Fruit fly (Drosophila melanogaster) whole organism, wandering third instar larva: ENCODE results near the gene CG5758.

Source experiments
- Abd-B ChIP-seq: fragments of >200 bp; optimal IDR thresholded peaks from 2 replicates; lab custom pipeline; 2017; ENCODE audit warnings: missing biosample characterization, missing genetic modification characterization
- CG32264 ChIP-seq: fragments of 200-800 bp; sonication (Bioruptor generic); optimal IDR thresholded peaks from 2 replicates; lab custom pipeline; 2016; ENCODE audit warnings: missing biosample characterization, missing genetic modification characterization
- CG9705 ChIP-seq: fragments of 200-800 bp; sonication (Bioruptor generic); optimal IDR thresholded peaks from 2 replicates; lab custom pipeline; 2018; ENCODE audit warnings: missing biosample characterization, mild to moderate bottlenecking, missing genetic modification characterization
- CrebA ChIP-seq: fragments of 200-800 bp; sonication (Bioruptor generic); optimal IDR thresholded peaks from 2 replicates; lab custom pipeline; 2016; ENCODE audit warnings: missing biosample characterization, mild to moderate bottlenecking, missing genetic modification characterization, borderline replicate concordance
- Dfd ChIP-seq: fragments of >200 bp; optimal IDR thresholded peaks from 2 replicates; lab custom pipeline; 2017; ENCODE audit warnings: missing biosample characterization, missing genetic modification characterization
- Dif ChIP-seq: fragments of 200-275, 200-300 bp; sonication (Bioruptor generic); optimal IDR thresholded peaks from 2 replicates; lab custom pipeline; 2018; ENCODE audit warnings: missing biosample characterization, missing genetic modification characterization; ENCODE audit not compliant: partially characterized antibody
- GATAd ChIP-seq: sonication (Bioruptor generic); optimal IDR thresholded peaks from 2 replicates; lab custom pipeline; 2016; ENCODE audit warnings: missing biosample characterization, missing genetic modification characterization
- HLH106 ChIP-seq: fragments of 200-800 bp; optimal IDR thresholded peaks from 3 replicates; lab custom pipeline; 2019; ENCODE audit warnings: missing biosample characterization, mild to moderate bottlenecking, missing genetic modification characterization, moderate library complexity
- Hnf4 ChIP-seq: fragments of 200-800 bp; sonication (Bioruptor generic); optimal IDR thresholded peaks from 2 replicates; lab custom pipeline; 2016; ENCODE audit warnings: missing biosample characterization, mild to moderate bottlenecking, missing genetic modification characterization
- Hr78 ChIP-seq: fragments of >200 bp; optimal IDR thresholded peaks from 2 replicates; lab custom pipeline; 2017; ENCODE audit warnings: missing biosample characterization, missing genetic modification characterization
- Hr83 ChIP-seq: fragments of 200-300 bp; sonication (Bioruptor generic); optimal IDR thresholded peaks from 2 replicates; lab custom pipeline; 2016; ENCODE audit warnings: missing biosample characterization, mild to moderate bottlenecking, missing genetic modification characterization, moderate library complexity; ENCODE audit not compliant: poor library complexity, severe bottlenecking
- Jra ChIP-seq: sonication (Bioruptor generic); optimal IDR thresholded peaks from 2 replicates; lab custom pipeline; 2016; ENCODE audit warnings: missing biosample characterization, missing genetic modification characterization
- Mio ChIP-seq: sonication (Bioruptor generic); optimal IDR thresholded peaks from 2 replicates; lab custom pipeline; 2016; ENCODE audit warnings: missing biosample characterization, missing genetic modification characterization
- Myc ChIP-seq: fragments of >200 bp; optimal IDR thresholded peaks from 2 replicates; lab custom pipeline; 2017
- N ChIP-seq: fragments of >200 bp; optimal IDR thresholded peaks from 2 replicates; lab custom pipeline; 2018; ENCODE audit warnings: missing biosample characterization, missing external identifiers, missing genetic modification characterization
- OdsH ChIP-seq: fragments of 200-800 bp; sonication (Bioruptor generic); optimal IDR thresholded peaks from 2 replicates; lab custom pipeline; 2016; ENCODE audit warnings: missing biosample characterization, mild to moderate bottlenecking, missing genetic modification characterization
- Rel ChIP-seq, 2 experiments: fragments of 200-800 bp; sonication (Bioruptor generic) in 1 of 2; optimal IDR thresholded peaks; 2 replicates in 1 of 2; 3 replicates in 1 of 2; lab custom pipeline; 2016 to 2019; ENCODE audit warnings: mild to moderate bottlenecking in 2 of 2, missing biosample characterization in 2 of 2, missing genetic modification characterization in 2 of 2, moderate library complexity in 1 of 2
- Sp1 ChIP-seq: fragments of 200-800 bp; sonication (Bioruptor generic); optimal IDR thresholded peaks from 3 replicates; lab custom pipeline; 2019; ENCODE audit warnings: missing biosample characterization, mild to moderate bottlenecking, missing genetic modification characterization, moderate library complexity
- Vsx2 ChIP-seq: fragments of 200-300, 225-300 bp; sonication (Bioruptor generic); optimal IDR thresholded peaks from 2 replicates; lab custom pipeline; 2018; ENCODE audit warnings: missing biosample characterization, missing genetic modification characterization; ENCODE audit not compliant: partially characterized antibody
- br ChIP-seq: fragments of 200-800 bp; sonication (Bioruptor generic); optimal IDR thresholded peaks from 2 replicates; lab custom pipeline; 2016; ENCODE audit warnings: missing biosample characterization, missing genetic modification characterization
- brk ChIP-seq: fragments of 200-800 bp; sonication (Bioruptor generic); optimal IDR thresholded peaks from 2 replicates; lab custom pipeline; 2016; ENCODE audit warnings: missing biosample characterization, mild to moderate bottlenecking, missing genetic modification characterization
- dl ChIP-seq, 2 experiments: fragments of 175-275, 200-275 bp in 1 of 2; fragments of 200-275 bp in 1 of 2; sonication (Bioruptor generic); optimal IDR thresholded peaks; lab custom pipeline; 2018; ENCODE audit warnings: mild to moderate bottlenecking in 2 of 2, missing biosample characterization in 2 of 2, missing genetic modification characterization in 2 of 2, moderate library complexity in 2 of 2; ENCODE audit not compliant: partially characterized antibody in 2 of 2, insufficient read depth in 1 of 2
- dmrt93B ChIP-seq: fragments of 200-800 bp; sonication (Bioruptor generic); optimal IDR thresholded peaks from 2 replicates; lab custom pipeline; 2018; ENCODE audit warnings: missing biosample characterization, mild to moderate bottlenecking, missing genetic modification characterization
- dsf ChIP-seq: sonication (Bioruptor generic); optimal IDR thresholded peaks from 2 replicates; lab custom pipeline; 2016; ENCODE audit warnings: missing biosample characterization, missing genetic modification characterization, borderline replicate concordance
- ey ChIP-seq: fragments of 200-800 bp; sonication (Bioruptor generic); optimal IDR thresholded peaks from 2 replicates; lab custom pipeline; 2016; ENCODE audit warnings: missing biosample characterization, missing genetic modification characterization
- foxo ChIP-seq, 2 experiments: fragments of 200-800 bp; sonication (Bioruptor generic); optimal IDR thresholded peaks; 2 replicates in 1 of 2; 3 replicates in 1 of 2; lab custom pipeline; 2016 to 2017; ENCODE audit warnings: missing biosample characterization in 2 of 2, missing genetic modification characterization in 2 of 2
- fru ChIP-seq: fragments of 200-800 bp; sonication (Bioruptor generic); optimal IDR thresholded peaks from 3 replicates; lab custom pipeline; 2016; ENCODE audit warnings: missing biosample characterization, mild to moderate bottlenecking, missing genetic modification characterization
- h ChIP-seq: fragments of 200-800 bp; sonication (Bioruptor generic); optimal IDR thresholded peaks from 3 replicates; lab custom pipeline; 2016; ENCODE audit warnings: missing biosample characterization, mild to moderate bottlenecking, missing genetic modification characterization
- jim ChIP-seq: fragments of 175-275, 200-325 bp; sonication (Bioruptor generic); optimal IDR thresholded peaks from 2 replicates; lab custom pipeline; 2016; ENCODE audit warnings: missing biosample characterization, mild to moderate bottlenecking, missing genetic modification characterization
- lola ChIP-seq: fragments of >200 bp; optimal IDR thresholded peaks from 2 replicates; lab custom pipeline; 2017; ENCODE audit warnings: missing biosample characterization, missing genetic modification characterization
- pan ChIP-seq: fragments of >200 bp; optimal IDR thresholded peaks from 2 replicates; lab custom pipeline; 2017
- psq ChIP-seq: fragments of 200-800 bp; sonication (Bioruptor generic); optimal IDR thresholded peaks from 3 replicates; lab custom pipeline; 2017; ENCODE audit warnings: missing biosample characterization, mild to moderate bottlenecking, missing genetic modification characterization, moderate library complexity
- rgr ChIP-seq: fragments of 200-800 bp; sonication (Bioruptor generic); optimal IDR thresholded peaks from 3 replicates; lab custom pipeline; 2016; ENCODE audit warnings: missing biosample characterization, mild to moderate bottlenecking, missing genetic modification characterization
- sage ChIP-seq: fragments of 200-800 bp; sonication (Bioruptor generic); optimal IDR thresholded peaks from 2 replicates; lab custom pipeline; 2016; ENCODE audit warnings: missing biosample characterization, mild to moderate bottlenecking, missing genetic modification characterization
- sv ChIP-seq: fragments of 200-800 bp; sonication (Bioruptor generic); optimal IDR thresholded peaks from 3 replicates; lab custom pipeline; 2016; ENCODE audit warnings: missing biosample characterization, missing genetic modification characterization
- tai ChIP-seq: sonication (Bioruptor generic); optimal IDR thresholded peaks from 2 replicates; lab custom pipeline; 2016; ENCODE audit warnings: missing biosample characterization, missing genetic modification characterization
- usp ChIP-seq: fragments of >200 bp; optimal IDR thresholded peaks from 2 replicates; lab custom pipeline; 2017; ENCODE audit warnings: missing biosample characterization, missing genetic modification characterization
- woc ChIP-seq: sonication (Bioruptor generic); optimal IDR thresholded peaks from 2 replicates; lab custom pipeline; 2016; ENCODE audit warnings: missing biosample characterization, mild to moderate bottlenecking, missing genetic modification characterization

CG5758 gene

DNA sequence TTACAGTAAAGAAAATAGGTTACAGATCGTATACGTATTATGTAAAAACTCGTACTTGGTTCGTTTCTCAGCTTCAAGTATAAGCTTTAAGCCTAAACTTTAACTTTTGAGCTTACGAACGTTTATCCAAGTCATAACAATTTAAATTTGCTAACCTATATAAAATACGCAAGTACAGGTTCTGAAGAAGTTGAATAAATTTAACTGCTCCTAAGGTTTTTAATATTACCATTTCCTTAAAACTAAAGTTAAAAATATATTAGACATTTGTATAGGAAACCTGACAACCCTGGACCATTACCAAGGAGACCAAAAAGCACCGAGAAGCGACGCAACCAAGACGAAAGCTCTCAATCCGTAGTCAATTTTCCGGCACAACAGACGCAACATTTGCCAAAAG is at the start of gene CG5758:
Gene CG5758 (plus strand): TSS at position 353 of the 400 bp plus-strand sequence.
- TF ChIP-seq tai = peak; percentile 49
- TF ChIP-seq Hr83 (GFP tag; lab: Kevin White, UChicago) = no peak
- TF ChIP-seq Dif (GFP tag; lab: Kevin White, UChicago) = no peak
- no peak for TF ChIP-seq Myc (lab: Kevin White, UChicago)
- no peak for TF ChIP-seq usp (GFP tag; lab: Kevin White, UChicago)
- peak; percentile 21 for TF ChIP-seq HLH106 (tag; lab: Kevin White, UChicago)
- peak; percentile 24 for TF ChIP-seq ey (GFP tag; lab: Kevin White, UChicago)
- no peak for TF ChIP-seq Vsx2
- peak; percentile 33 for TF ChIP-seq Hnf4 (GFP tag; lab: Kevin White, UChicago)
- no peak for TF ChIP-seq Hr78 (GFP tag; lab: Kevin White, UChicago)
- no peak for TF ChIP-seq Rel (GFP tag; optimal IDR thresholded peaks at IDR 0.05; lab: Kevin White, UChicago)
- TF ChIP-seq Rel (tag; optimal IDR thresholded peaks at IDR 0.05; lab: Kevin White, UChicago) = no peak
- no peak for TF ChIP-seq Mio (GFP tag; lab: Kevin White, UChicago)
- no peak for TF ChIP-seq Sp1
- no peak for TF ChIP-seq Abd-B (GFP tag; lab: Kevin White, UChicago)
- peak; percentile 32 for TF ChIP-seq fru
- TF ChIP-seq rgr = peak; percentile 45
- no peak for TF ChIP-seq dl (GFP tag; optimal IDR thresholded peaks at IDR 0.05; lab: Kevin White, UChicago; ENCODE audit: insufficient read depth in 1 of 2, partially characterized antibody in 2 of 2)
- TF ChIP-seq CG32264 (GFP tag; lab: Kevin White, UChicago) = no peak
- no peak for TF ChIP-seq Dfd (GFP tag; lab: Kevin White, UChicago)
- TF ChIP-seq lola (GFP tag; lab: Kevin White, UChicago) = no peak
- no peak for TF ChIP-seq sv
- TF ChIP-seq Jra = no peak
- no peak for TF ChIP-seq jim (GFP tag; lab: Kevin White, UChicago)
- TF ChIP-seq GATAd (GFP tag; lab: Kevin White, UChicago) = no peak
- TF ChIP-seq woc (GFP tag; lab: Kevin White, UChicago) = no peak
- no peak for TF ChIP-seq dmrt93B
- TF ChIP-seq CG9705 (GFP tag; lab: Kevin White, UChicago) = no peak
- no peak for TF ChIP-seq pan (lab: Kevin White, UChicago)
- no peak for TF ChIP-seq brk (GFP tag; lab: Kevin White, UChicago)
- TF ChIP-seq psq (GFP tag; lab: Kevin White, UChicago) = no peak
- no peak for TF ChIP-seq CrebA (GFP tag; lab: Kevin White, UChicago)
- TF ChIP-seq N (GFP tag; lab: Kevin White, UChicago) = no peak
- peak; percentile 41 for TF ChIP-seq OdsH (GFP tag; lab: Kevin White, UChicago)
- no peak for TF ChIP-seq br (GFP tag; lab: Kevin White, UChicago)
- TF ChIP-seq sage (GFP tag; lab: Kevin White, UChicago) = no peak
- no peak for TF ChIP-seq dsf
- TF ChIP-seq foxo (GFP tag; optimal IDR thresholded peaks at IDR 0.05; lab: Kevin White, UChicago) = peak in 1 of 2 experiments; percentile 40
- peak; percentile 59 for TF ChIP-seq h (GFP tag; lab: Kevin White, UChicago)

DNA sequence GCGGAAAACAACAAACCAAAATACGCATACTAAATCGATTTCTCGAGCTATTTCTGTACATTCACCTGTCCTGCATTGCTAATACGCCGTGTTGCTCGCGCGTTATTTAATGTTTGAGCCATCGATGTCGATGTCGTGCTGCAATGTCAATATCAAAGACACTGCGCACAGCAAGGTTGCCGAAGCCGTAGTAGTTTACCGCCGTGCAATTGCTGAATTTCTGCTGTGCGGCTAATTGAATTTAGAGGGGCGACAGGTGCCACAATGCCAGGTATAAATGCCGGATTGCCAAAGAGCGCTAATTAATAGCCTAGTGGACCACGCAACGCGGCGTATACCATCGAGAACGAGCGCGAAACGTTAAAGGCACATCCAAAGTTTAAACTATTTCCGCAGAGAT is 41.8 kb upstream of the CG5758 start, which contains the start of gene Arr1:
Gene Arr1 (plus strand): TSS at position 301 of the 400 bp plus-strand sequence.
- TF ChIP-seq Hnf4 (GFP tag; lab: Kevin White, UChicago) = no peak
- TF ChIP-seq CG9705 (GFP tag; lab: Kevin White, UChicago) = no peak
- TF ChIP-seq Abd-B (GFP tag; lab: Kevin White, UChicago) = no peak
- no peak for TF ChIP-seq N (GFP tag; lab: Kevin White, UChicago)
- TF ChIP-seq Dif (GFP tag; lab: Kevin White, UChicago) = no peak
- TF ChIP-seq Myc (lab: Kevin White, UChicago) = no peak
- no peak for TF ChIP-seq dsf

DNA sequence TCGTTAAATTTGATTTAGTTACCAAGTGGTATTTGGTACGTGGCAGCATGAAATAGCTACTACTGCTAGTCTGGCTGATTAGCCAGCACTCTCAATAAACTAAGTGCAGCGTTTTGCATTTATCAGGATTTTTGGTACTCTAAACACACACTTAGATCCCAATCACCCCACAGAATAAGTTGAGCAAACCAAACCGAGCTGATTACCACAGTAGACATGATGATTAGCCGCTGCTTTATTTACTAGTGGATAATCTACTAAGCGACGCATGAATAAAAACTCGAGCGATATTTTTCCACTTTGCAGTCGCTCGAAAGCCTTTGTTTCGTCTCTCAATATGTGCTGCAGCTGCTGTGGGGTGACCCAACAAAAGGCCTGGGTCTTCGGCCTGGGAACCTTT is 38.5 kb upstream of the CG5758 start, which contains the start of gene ninaD:
Gene ninaD (plus strand): TSS at position 301 of the 400 bp plus-strand sequence.
- TF ChIP-seq lola (GFP tag; lab: Kevin White, UChicago) = no peak
- TF ChIP-seq psq (GFP tag; lab: Kevin White, UChicago) = no peak
- no peak for TF ChIP-seq fru
